Fruit fly (Drosophila melanogaster): ENCODE results near the gene CG31633.

CG31633 gene

dm6 chr2L:6663562-6664051, 7.5 kb upstream of the CG31633 start, which contains the start of the genes CG13771, CG34310 and cup:
CG13771 (minus strand) TSS chr2L:6663612.
CG34310 (plus strand) TSS chr2L:6663664.
cup (plus strand) TSS chr2L:6663664.
- TF ChIP-seq Ets98B (GFP tag; IDR thresholded peaks at IDR 0.05) (no peak), CG4496 (GFP tag; IDR thresholded peaks at IDR 0.05) (no peak), rn (GFP tag; IDR thresholded peaks at IDR 0.05) (no peak), CG12605 (GFP tag; IDR thresholded peaks at IDR 0.05) (no peak), CG17806 (tag; optimal IDR thresholded peaks at IDR 0.05) (no peak)

DNA sequence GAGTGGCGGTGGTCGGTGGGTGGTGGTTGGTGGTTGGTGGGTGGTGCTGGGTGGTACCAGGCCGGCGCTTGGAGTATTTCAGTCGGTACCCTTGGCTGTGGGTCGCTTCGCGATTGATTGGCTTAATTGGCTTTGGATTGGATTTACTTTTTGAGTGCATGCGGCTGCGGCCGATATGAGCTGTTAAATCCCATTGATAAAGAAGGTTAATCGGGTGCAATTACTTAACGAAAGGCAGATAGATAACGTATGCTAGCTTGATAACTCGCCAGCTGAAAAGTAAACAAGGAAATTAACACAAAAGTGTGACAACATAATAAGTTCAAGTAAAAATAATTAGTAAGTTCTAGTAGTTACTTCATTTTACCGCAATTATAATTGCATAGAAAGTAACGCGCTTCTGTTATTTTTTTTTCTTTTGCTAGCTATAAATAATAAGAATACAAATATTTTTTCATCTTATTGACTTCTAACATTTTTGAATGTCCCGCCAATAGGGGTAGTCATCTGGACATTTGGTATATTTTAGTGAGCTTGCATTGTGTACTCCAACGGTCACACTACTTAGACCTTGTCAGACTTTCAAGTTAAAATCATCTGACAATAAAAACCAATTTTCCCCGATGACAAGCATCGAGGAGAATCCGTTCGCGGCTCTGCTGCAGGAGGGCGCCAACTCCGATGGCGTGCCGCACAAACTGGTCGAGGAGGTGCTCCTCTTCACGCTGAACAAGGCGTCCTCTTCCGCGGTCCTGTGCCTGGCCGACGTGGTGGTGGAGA, 2.0 kb upstream of the CG31633 start, which contains the start of the genes CG31636 and Ube4A:
TSS of gene CG31636 (minus strand) at position 184 of the 780 bp plus-strand sequence.
TSS of gene Ube4A (plus strand) at position 549 of the 780 bp plus-strand sequence.
- no peak for TF ChIP-seq rn (GFP tag; IDR thresholded peaks at IDR 0.05)
- no peak for TF ChIP-seq CG15710 (tag; optimal IDR thresholded peaks at IDR 0.05)
- no peak for TF ChIP-seq Pif1A (GFP tag; optimal IDR thresholded peaks at IDR 0.05)
- no peak for TF ChIP-seq D1 (tag; optimal IDR thresholded peaks at IDR 0.05)
- peak; percentile 60 for TF ChIP-seq EcR (GFP tag; optimal IDR thresholded peaks at IDR 0.05)

dm6 chr2L:6649085-6649754, 6.9 kb downstream of the CG31633 start, which contains the start of the genes CG31635 and Tango1:
CG31635 (minus strand) TSS chr2L:6649114.
Tango1 (plus strand) TSS chr2L:6649388.
- no peak for TF ChIP-seq CG13204 (GFP tag; optimal IDR thresholded peaks at IDR 0.05)
- TF ChIP-seq Ets98B (GFP tag; IDR thresholded peaks at IDR 0.05) = peak; percentile 36; the same call in 1 of the 2 replicates

dm6 chr2L:6648163-6648628, 7.9 kb downstream of the CG31633 start:
- TF ChIP-seq CG34367 (tag; optimal IDR thresholded peaks at IDR 0.05) = peak; percentile 93
- no peak for TF ChIP-seq CG13204 (GFP tag; optimal IDR thresholded peaks at IDR 0.05)
- peak; percentile 92 for TF ChIP-seq CG8159 (tag; optimal IDR thresholded peaks at IDR 0.05)
- TF ChIP-seq Pif1B (GFP tag; optimal IDR thresholded peaks at IDR 0.05) = peak; percentile 86
- TF ChIP-seq Ets98B (GFP tag; IDR thresholded peaks at IDR 0.05) = peak; percentile 90
- peak; percentile 90 for TF ChIP-seq CG17806 (tag; optimal IDR thresholded peaks at IDR 0.05)
- no peak for TF ChIP-seq EcR (GFP tag; optimal IDR thresholded peaks at IDR 0.05)
- peak; percentile 78 for TF ChIP-seq CG10348 (GFP tag; IDR thresholded peaks at IDR 0.05)
- TF ChIP-seq CG9948 (tag; optimal IDR thresholded peaks at IDR 0.05) = peak; percentile 92
- peak; percentile 91 for TF ChIP-seq Snoo (tag; optimal IDR thresholded peaks at IDR 0.05)
- TF ChIP-seq gl (tag; optimal IDR thresholded peaks at IDR 0.05) = peak; percentile 77
- peak; percentile 93 for TF ChIP-seq CG15710 (tag; optimal IDR thresholded peaks at IDR 0.05)
- peak; percentile 96 for TF ChIP-seq CG8301 (tag; optimal IDR thresholded peaks at IDR 0.05)
- TF ChIP-seq CG14655 (GFP tag; optimal IDR thresholded peaks at IDR 0.05) = peak; percentile 97
- peak; percentile 95 for TF ChIP-seq CG4496 (GFP tag; IDR thresholded peaks at IDR 0.05)
- TF ChIP-seq Pif1A (GFP tag; optimal IDR thresholded peaks at IDR 0.05) = no peak
- TF ChIP-seq D1 (tag; optimal IDR thresholded peaks at IDR 0.05) = no peak
- TF ChIP-seq rn (GFP tag; IDR thresholded peaks at IDR 0.05) = peak; percentile 90
- peak; percentile 91 for TF ChIP-seq fd96Ca (GFP tag; IDR thresholded peaks at IDR 0.05)
- peak; percentile 95 for TF ChIP-seq CG32121 (GFP tag; IDR thresholded peaks at IDR 0.05)
- TF ChIP-seq CG12605 (GFP tag; IDR thresholded peaks at IDR 0.05) = peak; percentile 88

DNA sequence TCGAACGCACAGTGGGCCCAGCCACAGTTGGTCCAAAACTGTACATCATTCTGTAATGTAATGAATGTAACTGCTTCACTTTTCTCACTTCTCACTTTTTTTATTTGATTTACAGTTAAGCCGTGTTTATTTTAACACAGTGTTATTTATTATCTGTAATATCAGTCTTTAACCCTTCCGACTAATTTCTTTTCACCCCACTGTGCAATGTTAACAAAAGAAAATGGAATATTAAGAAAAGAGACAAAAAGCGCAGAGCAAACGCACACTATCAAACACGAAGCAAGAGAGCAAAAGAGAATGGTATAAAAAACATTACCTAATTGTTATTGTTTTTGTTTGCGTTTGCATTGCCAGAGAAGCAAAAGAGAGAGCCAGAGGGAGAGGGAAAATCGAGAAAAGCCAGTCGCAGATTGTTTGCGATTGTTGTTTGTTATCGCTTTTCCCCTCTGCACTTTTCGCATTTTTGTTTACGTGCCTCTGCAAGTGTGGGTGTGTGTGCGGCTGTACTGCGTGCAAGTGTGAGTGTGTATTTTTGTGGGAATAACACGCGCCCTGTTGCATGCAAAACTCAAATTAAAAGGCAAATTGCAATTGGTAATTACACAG, 8.9 kb downstream of the CG31633 start:
- TF ChIP-seq CG9948 (tag; optimal IDR thresholded peaks at IDR 0.05) (peak; percentile 91), Pif1A (GFP tag; optimal IDR thresholded peaks at IDR 0.05) (peak; percentile 97), CG10348 (GFP tag; IDR thresholded peaks at IDR 0.05) (peak; percentile 88), CG12605 (GFP tag; IDR thresholded peaks at IDR 0.05) (peak; percentile 96), EcR (GFP tag; optimal IDR thresholded peaks at IDR 0.05) (peak; percentile 3), CG4496 (GFP tag; IDR thresholded peaks at IDR 0.05) (peak; percentile 98), Snoo (tag; optimal IDR thresholded peaks at IDR 0.05) (peak; percentile 90), CG8159 (tag; optimal IDR thresholded peaks at IDR 0.05) (peak; percentile 89), D1 (tag; optimal IDR thresholded peaks at IDR 0.05) (peak; percentile 68), Pif1B (GFP tag; optimal IDR thresholded peaks at IDR 0.05) (peak; percentile 94), CG17806 (tag; optimal IDR thresholded peaks at IDR 0.05) (peak; percentile 90), CG15710 (tag; optimal IDR thresholded peaks at IDR 0.05) (peak; percentile 82), rn (GFP tag; IDR thresholded peaks at IDR 0.05) (peak; percentile 92), CG13204 (GFP tag; optimal IDR thresholded peaks at IDR 0.05) (peak; percentile 73), fd96Ca (GFP tag; IDR thresholded peaks at IDR 0.05) (peak; percentile 96), gl (tag; optimal IDR thresholded peaks at IDR 0.05) (peak; percentile 82), Ets98B (GFP tag; IDR thresholded peaks at IDR 0.05) (peak; percentile 97), CG14655 (GFP tag; optimal IDR thresholded peaks at IDR 0.05) (peak; percentile 95), CG34367 (tag; optimal IDR thresholded peaks at IDR 0.05) (peak; percentile 82), CG8301 (tag; optimal IDR thresholded peaks at IDR 0.05) (peak; percentile 96), CG32121 (GFP tag; IDR thresholded peaks at IDR 0.05) (peak; percentile 98)

All from whole organism, pupa.